Fruit fly (Drosophila melanogaster) whole organism, wandering third instar larva: ENCODE results near the gene Taf4.

Source experiments
- Abd-B ChIP-seq: fragments of >200 bp; optimal IDR thresholded peaks from 2 replicates; lab custom pipeline; 2017; ENCODE audit warnings: missing biosample characterization, missing genetic modification characterization
- CG32264 ChIP-seq: fragments of 200-800 bp; sonication (Bioruptor generic); optimal IDR thresholded peaks from 2 replicates; lab custom pipeline; 2016; ENCODE audit warnings: missing biosample characterization, missing genetic modification characterization
- CG9705 ChIP-seq: fragments of 200-800 bp; sonication (Bioruptor generic); optimal IDR thresholded peaks from 2 replicates; lab custom pipeline; 2018; ENCODE audit warnings: missing biosample characterization, mild to moderate bottlenecking, missing genetic modification characterization
- CrebA ChIP-seq: fragments of 200-800 bp; sonication (Bioruptor generic); optimal IDR thresholded peaks from 2 replicates; lab custom pipeline; 2016; ENCODE audit warnings: missing biosample characterization, mild to moderate bottlenecking, missing genetic modification characterization, borderline replicate concordance
- Dfd ChIP-seq: fragments of >200 bp; optimal IDR thresholded peaks from 2 replicates; lab custom pipeline; 2017; ENCODE audit warnings: missing biosample characterization, missing genetic modification characterization
- Dif ChIP-seq: fragments of 200-275, 200-300 bp; sonication (Bioruptor generic); optimal IDR thresholded peaks from 2 replicates; lab custom pipeline; 2018; ENCODE audit warnings: missing biosample characterization, missing genetic modification characterization; ENCODE audit not compliant: partially characterized antibody
- GATAd ChIP-seq: sonication (Bioruptor generic); optimal IDR thresholded peaks from 2 replicates; lab custom pipeline; 2016; ENCODE audit warnings: missing biosample characterization, missing genetic modification characterization
- HLH106 ChIP-seq: fragments of 200-800 bp; optimal IDR thresholded peaks from 3 replicates; lab custom pipeline; 2019; ENCODE audit warnings: missing biosample characterization, mild to moderate bottlenecking, missing genetic modification characterization, moderate library complexity
- Hnf4 ChIP-seq: fragments of 200-800 bp; sonication (Bioruptor generic); optimal IDR thresholded peaks from 2 replicates; lab custom pipeline; 2016; ENCODE audit warnings: missing biosample characterization, mild to moderate bottlenecking, missing genetic modification characterization
- Hr78 ChIP-seq: fragments of >200 bp; optimal IDR thresholded peaks from 2 replicates; lab custom pipeline; 2017; ENCODE audit warnings: missing biosample characterization, missing genetic modification characterization
- Hr83 ChIP-seq: fragments of 200-300 bp; sonication (Bioruptor generic); optimal IDR thresholded peaks from 2 replicates; lab custom pipeline; 2016; ENCODE audit warnings: missing biosample characterization, mild to moderate bottlenecking, missing genetic modification characterization, moderate library complexity; ENCODE audit not compliant: poor library complexity, severe bottlenecking
- Jra ChIP-seq: sonication (Bioruptor generic); optimal IDR thresholded peaks from 2 replicates; lab custom pipeline; 2016; ENCODE audit warnings: missing biosample characterization, missing genetic modification characterization
- Mio ChIP-seq: sonication (Bioruptor generic); optimal IDR thresholded peaks from 2 replicates; lab custom pipeline; 2016; ENCODE audit warnings: missing biosample characterization, missing genetic modification characterization
- Myc ChIP-seq: fragments of >200 bp; optimal IDR thresholded peaks from 2 replicates; lab custom pipeline; 2017
- N ChIP-seq: fragments of >200 bp; optimal IDR thresholded peaks from 2 replicates; lab custom pipeline; 2018; ENCODE audit warnings: missing biosample characterization, missing external identifiers, missing genetic modification characterization
- OdsH ChIP-seq: fragments of 200-800 bp; sonication (Bioruptor generic); optimal IDR thresholded peaks from 2 replicates; lab custom pipeline; 2016; ENCODE audit warnings: missing biosample characterization, mild to moderate bottlenecking, missing genetic modification characterization
- Rel ChIP-seq, 2 experiments: fragments of 200-800 bp; sonication (Bioruptor generic) in 1 of 2; optimal IDR thresholded peaks; 2 replicates in 1 of 2; 3 replicates in 1 of 2; lab custom pipeline; 2016 to 2019; ENCODE audit warnings: mild to moderate bottlenecking in 2 of 2, missing biosample characterization in 2 of 2, missing genetic modification characterization in 2 of 2, moderate library complexity in 1 of 2
- Sp1 ChIP-seq: fragments of 200-800 bp; sonication (Bioruptor generic); optimal IDR thresholded peaks from 3 replicates; lab custom pipeline; 2019; ENCODE audit warnings: missing biosample characterization, mild to moderate bottlenecking, missing genetic modification characterization, moderate library complexity
- Vsx2 ChIP-seq: fragments of 200-300, 225-300 bp; sonication (Bioruptor generic); optimal IDR thresholded peaks from 2 replicates; lab custom pipeline; 2018; ENCODE audit warnings: missing biosample characterization, missing genetic modification characterization; ENCODE audit not compliant: partially characterized antibody
- br ChIP-seq: fragments of 200-800 bp; sonication (Bioruptor generic); optimal IDR thresholded peaks from 2 replicates; lab custom pipeline; 2016; ENCODE audit warnings: missing biosample characterization, missing genetic modification characterization
- brk ChIP-seq: fragments of 200-800 bp; sonication (Bioruptor generic); optimal IDR thresholded peaks from 2 replicates; lab custom pipeline; 2016; ENCODE audit warnings: missing biosample characterization, mild to moderate bottlenecking, missing genetic modification characterization
- dl ChIP-seq, 2 experiments: fragments of 175-275, 200-275 bp in 1 of 2; fragments of 200-275 bp in 1 of 2; sonication (Bioruptor generic); optimal IDR thresholded peaks; lab custom pipeline; 2018; ENCODE audit warnings: mild to moderate bottlenecking in 2 of 2, missing biosample characterization in 2 of 2, missing genetic modification characterization in 2 of 2, moderate library complexity in 2 of 2; ENCODE audit not compliant: partially characterized antibody in 2 of 2, insufficient read depth in 1 of 2
- dmrt93B ChIP-seq: fragments of 200-800 bp; sonication (Bioruptor generic); optimal IDR thresholded peaks from 2 replicates; lab custom pipeline; 2018; ENCODE audit warnings: missing biosample characterization, mild to moderate bottlenecking, missing genetic modification characterization
- dsf ChIP-seq: sonication (Bioruptor generic); optimal IDR thresholded peaks from 2 replicates; lab custom pipeline; 2016; ENCODE audit warnings: missing biosample characterization, missing genetic modification characterization, borderline replicate concordance
- ey ChIP-seq: fragments of 200-800 bp; sonication (Bioruptor generic); optimal IDR thresholded peaks from 2 replicates; lab custom pipeline; 2016; ENCODE audit warnings: missing biosample characterization, missing genetic modification characterization
- foxo ChIP-seq, 2 experiments: fragments of 200-800 bp; sonication (Bioruptor generic); optimal IDR thresholded peaks; 2 replicates in 1 of 2; 3 replicates in 1 of 2; lab custom pipeline; 2016 to 2017; ENCODE audit warnings: missing biosample characterization in 2 of 2, missing genetic modification characterization in 2 of 2
- fru ChIP-seq: fragments of 200-800 bp; sonication (Bioruptor generic); optimal IDR thresholded peaks from 3 replicates; lab custom pipeline; 2016; ENCODE audit warnings: missing biosample characterization, mild to moderate bottlenecking, missing genetic modification characterization
- h ChIP-seq: fragments of 200-800 bp; sonication (Bioruptor generic); optimal IDR thresholded peaks from 3 replicates; lab custom pipeline; 2016; ENCODE audit warnings: missing biosample characterization, mild to moderate bottlenecking, missing genetic modification characterization
- jim ChIP-seq: fragments of 175-275, 200-325 bp; sonication (Bioruptor generic); optimal IDR thresholded peaks from 2 replicates; lab custom pipeline; 2016; ENCODE audit warnings: missing biosample characterization, mild to moderate bottlenecking, missing genetic modification characterization
- lola ChIP-seq: fragments of >200 bp; optimal IDR thresholded peaks from 2 replicates; lab custom pipeline; 2017; ENCODE audit warnings: missing biosample characterization, missing genetic modification characterization
- pan ChIP-seq: fragments of >200 bp; optimal IDR thresholded peaks from 2 replicates; lab custom pipeline; 2017
- psq ChIP-seq: fragments of 200-800 bp; sonication (Bioruptor generic); optimal IDR thresholded peaks from 3 replicates; lab custom pipeline; 2017; ENCODE audit warnings: missing biosample characterization, mild to moderate bottlenecking, missing genetic modification characterization, moderate library complexity
- rgr ChIP-seq: fragments of 200-800 bp; sonication (Bioruptor generic); optimal IDR thresholded peaks from 3 replicates; lab custom pipeline; 2016; ENCODE audit warnings: missing biosample characterization, mild to moderate bottlenecking, missing genetic modification characterization
- sage ChIP-seq: fragments of 200-800 bp; sonication (Bioruptor generic); optimal IDR thresholded peaks from 2 replicates; lab custom pipeline; 2016; ENCODE audit warnings: missing biosample characterization, mild to moderate bottlenecking, missing genetic modification characterization
- sv ChIP-seq: fragments of 200-800 bp; sonication (Bioruptor generic); optimal IDR thresholded peaks from 3 replicates; lab custom pipeline; 2016; ENCODE audit warnings: missing biosample characterization, missing genetic modification characterization
- tai ChIP-seq: sonication (Bioruptor generic); optimal IDR thresholded peaks from 2 replicates; lab custom pipeline; 2016; ENCODE audit warnings: missing biosample characterization, missing genetic modification characterization
- usp ChIP-seq: fragments of >200 bp; optimal IDR thresholded peaks from 2 replicates; lab custom pipeline; 2017; ENCODE audit warnings: missing biosample characterization, missing genetic modification characterization
- woc ChIP-seq: sonication (Bioruptor generic); optimal IDR thresholded peaks from 2 replicates; lab custom pipeline; 2016; ENCODE audit warnings: missing biosample characterization, mild to moderate bottlenecking, missing genetic modification characterization

Gene Taf4

dm6 chr3L:16156788-16157208 is 43.8 kb downstream of the Taf4 start:
- TF ChIP-seq dl (GFP tag; optimal IDR thresholded peaks at IDR 0.05; lab: Kevin White, UChicago; ENCODE audit: insufficient read depth in 1 of 2, partially characterized antibody in 2 of 2): no peak
- no peak for TF ChIP-seq Dif
- TF ChIP-seq rgr: no peak
- no peak for TF ChIP-seq CG32264 (GFP tag; lab: Kevin White, UChicago)
- no peak for TF ChIP-seq pan
- no peak for TF ChIP-seq OdsH
- no peak for TF ChIP-seq lola (GFP tag; lab: Kevin White, UChicago)
- no peak for TF ChIP-seq Vsx2 (GFP tag; lab: Kevin White, UChicago)
- no peak for TF ChIP-seq Dfd (GFP tag; lab: Kevin White, UChicago)
- no peak for TF ChIP-seq dsf
- TF ChIP-seq Rel (GFP tag; optimal IDR thresholded peaks at IDR 0.05; lab: Kevin White, UChicago): no peak
- TF ChIP-seq Rel (tag; optimal IDR thresholded peaks at IDR 0.05; lab: Kevin White, UChicago): no peak
- TF ChIP-seq Abd-B (GFP tag; lab: Kevin White, UChicago): no peak

DNA sequence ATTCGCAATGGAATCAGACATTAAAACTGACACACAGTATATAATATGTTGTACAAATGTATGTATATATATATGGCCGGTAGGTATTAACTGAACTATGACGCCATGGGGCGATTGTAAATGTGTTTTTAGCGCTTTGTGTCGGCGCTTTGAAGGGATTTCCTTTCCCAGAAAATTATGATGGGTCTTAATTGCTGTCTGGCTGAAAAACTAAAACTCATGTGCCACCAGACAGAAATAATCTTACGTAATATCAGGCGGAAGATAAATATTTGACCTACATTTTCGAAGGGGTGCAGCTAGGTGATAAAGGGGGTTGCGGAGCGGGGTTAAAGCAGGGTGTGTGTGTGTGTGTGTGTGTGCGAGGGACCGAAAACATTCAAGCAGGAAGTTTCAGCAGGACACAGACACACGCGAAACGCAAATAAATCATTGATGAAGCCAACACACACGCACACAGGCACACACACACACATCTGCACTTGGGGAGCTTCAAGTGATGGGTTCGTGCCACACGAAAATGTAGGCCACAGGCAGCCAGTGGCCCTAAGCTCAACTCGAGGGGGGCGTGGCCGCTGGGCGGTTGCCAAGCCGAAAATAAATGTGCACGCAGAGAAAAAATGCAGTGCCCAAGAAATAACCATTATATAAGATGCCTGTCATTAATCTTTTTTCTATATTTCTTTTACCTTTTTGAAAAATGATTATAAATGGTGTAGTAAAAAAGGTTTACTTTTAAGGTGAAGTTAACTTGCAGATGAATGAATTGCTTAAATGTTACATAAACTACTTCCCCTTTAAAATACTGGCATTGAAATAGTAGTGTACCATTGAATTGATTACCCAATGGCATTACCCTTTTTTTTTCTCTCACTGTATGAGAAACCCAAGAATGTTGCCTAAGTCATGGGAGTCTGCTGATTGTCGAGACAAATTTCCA is 44.5 kb downstream of the Taf4 start:
- TF ChIP-seq Mio (no peak), OdsH (peak; percentile 15), h (peak; percentile 50), woc (GFP tag; lab: Kevin White, UChicago) (peak; percentile 12), sv (GFP tag; lab: Kevin White, UChicago) (peak; percentile 20), psq (no peak), br (GFP tag; lab: Kevin White, UChicago) (no peak), Abd-B (GFP tag; lab: Kevin White, UChicago) (no peak), Dfd (GFP tag; lab: Kevin White, UChicago) (peak; percentile 23), Hr83 (no peak), GATAd (GFP tag; lab: Kevin White, UChicago) (no peak), lola (GFP tag; lab: Kevin White, UChicago) (no peak), dsf (no peak), Rel (GFP tag; optimal IDR thresholded peaks at IDR 0.05; lab: Kevin White, UChicago) (no peak), Rel (tag; optimal IDR thresholded peaks at IDR 0.05; lab: Kevin White, UChicago) (no peak), Myc (lab: Kevin White, UChicago) (no peak), Jra (GFP tag; lab: Kevin White, UChicago) (no peak), dmrt93B (no peak), usp (GFP tag; lab: Kevin White, UChicago) (no peak), fru (peak; percentile 23), HLH106 (tag; lab: Kevin White, UChicago) (no peak), CrebA (GFP tag; lab: Kevin White, UChicago) (no peak), Sp1 (GFP tag; lab: Kevin White, UChicago) (no peak), Hr78 (GFP tag; lab: Kevin White, UChicago) (no peak), CG9705 (GFP tag; lab: Kevin White, UChicago) (no peak), Dif (no peak), foxo (GFP tag; optimal IDR thresholded peaks at IDR 0.05; lab: Kevin White, UChicago) (peak in 1 of 2 experiments; percentile 49), Hnf4 (GFP tag; lab: Kevin White, UChicago) (peak; percentile 47), ey (GFP tag; lab: Kevin White, UChicago) (peak; percentile 20), CG32264 (GFP tag; lab: Kevin White, UChicago) (no peak), dl (GFP tag; optimal IDR thresholded peaks at IDR 0.05; lab: Kevin White, UChicago; ENCODE audit: insufficient read depth in 1 of 2, partially characterized antibody in 2 of 2) (no peak), tai (GFP tag; lab: Kevin White, UChicago) (peak; percentile 52), pan (no peak), sage (GFP tag; lab: Kevin White, UChicago) (no peak), N (GFP tag; lab: Kevin White, UChicago) (no peak), jim (no peak), brk (no peak), Vsx2 (GFP tag; lab: Kevin White, UChicago) (no peak), rgr (peak; percentile 19)
